Fruit fly (Drosophila melanogaster) whole organism, embryonic: ENCODE data around the gene CG43880.

Experiments used
- ATbp ChIP-seq: fragments of 200-800 bp; sonication (Bioruptor generic); optimal IDR thresholded peaks from 2 replicates; lab custom pipeline; 2017; ENCODE audit warnings: missing biosample characterization, mild to moderate bottlenecking, missing genetic modification characterization, missing genetic modification reagents
- Abd-B ChIP-seq: fragments of 200-800 bp; sonication (Bioruptor generic); optimal IDR thresholded peaks from 2 replicates; lab custom pipeline; 2018; ENCODE audit warnings: missing biosample characterization, mild to moderate bottlenecking, missing genetic modification characterization, moderate library complexity
- Antp ChIP-seq: fragments of 200-800 bp; sonication (Bioruptor generic); optimal IDR thresholded peaks from 3 replicates; lab custom pipeline; 2016; ENCODE audit warnings: missing biosample characterization, missing genetic modification characterization
- Atf6 ChIP-seq: fragments of 200-800 bp; sonication (Bioruptor generic); IDR thresholded peaks from 2 replicates; pipeline ENCODE4 v1.3.6; 2022; ENCODE audit warnings: missing biosample characterization, missing genetic modification characterization
- CG10431 ChIP-seq: fragments of 200-800 bp; sonication (Bioruptor generic); optimal IDR thresholded peaks from 3 replicates; lab custom pipeline; 2018; ENCODE audit warnings: missing biosample characterization, mild to moderate bottlenecking, missing genetic modification characterization
- CG10654 ChIP-seq: fragments of 200-800 bp; sonication (Bioruptor generic); optimal IDR thresholded peaks from 2 replicates; lab custom pipeline; 2016; ENCODE audit warnings: missing biosample characterization, missing genetic modification characterization
- CG11504 ChIP-seq: fragments of 200-800 bp; sonication (Bioruptor generic); optimal IDR thresholded peaks from 3 replicates; lab custom pipeline; 2019; ENCODE audit warnings: missing biosample characterization, mild to moderate bottlenecking, missing genetic modification characterization, moderate library complexity
- CG11723 ChIP-seq: fragments of 200-800 bp; sonication (Bioruptor generic); optimal IDR thresholded peaks from 2 replicates; lab custom pipeline; 2017; ENCODE audit warnings: missing biosample characterization, mild to moderate bottlenecking, missing genetic modification characterization
- CG1233 ChIP-seq: fragments of 200-800 bp; sonication (Bioruptor generic); optimal IDR thresholded peaks from 4 replicates; lab custom pipeline; 2018; ENCODE audit warnings: missing biosample characterization, mild to moderate bottlenecking, missing genetic modification characterization
- CG12391 ChIP-seq: fragments of 200-800 bp; sonication (Bioruptor generic); optimal IDR thresholded peaks from 3 replicates; lab custom pipeline; 2018; ENCODE audit warnings: missing biosample characterization, mild to moderate bottlenecking, missing genetic modification characterization, moderate library complexity
- CG15011 ChIP-seq: fragments of 200-800 bp; sonication (Bioruptor generic); optimal IDR thresholded peaks from 3 replicates; lab custom pipeline; 2018; ENCODE audit warnings: missing biosample characterization, mild to moderate bottlenecking, missing genetic modification characterization
- CG17802 ChIP-seq: fragments of 200-800 bp; sonication (Bioruptor generic); optimal IDR thresholded peaks from 2 replicates; lab custom pipeline; 2018; ENCODE audit warnings: missing biosample characterization, mild to moderate bottlenecking, missing genetic modification characterization, moderate library complexity
- CG17829 ChIP-seq: fragments of 200-800 bp; optimal IDR thresholded peaks from 2 replicates; lab custom pipeline; 2019; ENCODE audit warnings: missing biosample characterization, mild to moderate bottlenecking, missing genetic modification characterization, moderate library complexity
- CG1832 ChIP-seq: fragments of 200-800 bp; sonication (Bioruptor generic); optimal IDR thresholded peaks from 2 replicates; lab custom pipeline; 2017; ENCODE audit warnings: missing biosample characterization, mild to moderate bottlenecking, missing genetic modification characterization, inconsistent platforms
- CG2199 ChIP-seq: fragments of 200-800 bp; sonication (Bioruptor generic); IDR thresholded peaks from 3 replicates; pipeline ENCODE4 v1.3.6; 2022; ENCODE audit warnings: missing biosample characterization, missing genetic modification characterization
- CG2678 ChIP-seq: fragments of 200-800 bp; sonication (Bioruptor generic); optimal IDR thresholded peaks from 3 replicates; lab custom pipeline; 2019; ENCODE audit warnings: missing biosample characterization, mild to moderate bottlenecking, missing genetic modification characterization, moderate library complexity
- CG34422 ChIP-seq: fragments of 200-800 bp; sonication (Bioruptor generic); IDR thresholded peaks from 3 replicates; pipeline ENCODE4 v1.3.6; 2022; ENCODE audit warnings: missing biosample characterization, missing genetic modification characterization
- CG7372 ChIP-seq: fragments of 200-800 bp; sonication (Bioruptor generic); IDR thresholded peaks from 2 replicates; pipeline ENCODE4 v1.3.6; 2022; ENCODE audit warnings: missing biosample characterization, missing genetic modification characterization
- CG7556 ChIP-seq: fragments of 200-800 bp; sonication (Bioruptor generic); optimal IDR thresholded peaks from 2 replicates; lab custom pipeline; 2017; ENCODE audit warnings: missing biosample characterization, mild to moderate bottlenecking, missing genetic modification characterization
- CG8924 ChIP-seq: fragments of 200-800 bp; optimal IDR thresholded peaks from 3 replicates; lab custom pipeline; 2019; ENCODE audit warnings: missing biosample characterization, mild to moderate bottlenecking, missing genetic modification characterization, moderate library complexity
- CG8944 ChIP-seq: fragments of 200-800 bp; sonication (Bioruptor generic); optimal IDR thresholded peaks from 3 replicates; lab custom pipeline; 2016; ENCODE audit warnings: missing biosample characterization, missing genetic modification characterization
- CG9437 ChIP-seq: fragments of 200-800 bp; sonication (Bioruptor generic); optimal IDR thresholded peaks from 2 replicates; lab custom pipeline; 2018; ENCODE audit warnings: missing biosample characterization, mild to moderate bottlenecking, missing genetic modification characterization
- Camta ChIP-seq: fragments of 200-800 bp; sonication (Bioruptor generic); optimal IDR thresholded peaks from 2 replicates; lab custom pipeline; 2016; ENCODE audit warnings: missing biosample characterization, missing genetic modification characterization
- Dad ChIP-seq: fragments of 200-800 bp; sonication (Bioruptor generic); optimal IDR thresholded peaks from 3 replicates; lab custom pipeline; 2016; ENCODE audit warnings: missing biosample characterization, missing genetic modification characterization
- E2f1 ChIP-seq: fragments of 200-800 bp; sonication (Bioruptor generic); IDR thresholded peaks from 2 replicates; pipeline ENCODE4 v1.3.6; 2022; ENCODE audit warnings: missing biosample characterization, missing genetic modification characterization
- Fer2 ChIP-seq: fragments of 200-800 bp; sonication (Bioruptor generic); optimal IDR thresholded peaks from 2 replicates; lab custom pipeline; 2018; ENCODE audit warnings: missing biosample characterization, mild to moderate bottlenecking, missing genetic modification characterization, moderate library complexity
- Fer3 ChIP-seq: fragments of 200-800 bp; sonication (Bioruptor generic); optimal IDR thresholded peaks from 2 replicates; lab custom pipeline; 2018; ENCODE audit warnings: missing biosample characterization, mild to moderate bottlenecking, missing genetic modification characterization, moderate library complexity
- Hr51 ChIP-seq, 2 experiments: fragments of 200-800 bp; sonication (Bioruptor generic); optimal IDR thresholded peaks; 2 replicates in 1 of 2; 3 replicates in 1 of 2; lab custom pipeline; 2016 to 2018; ENCODE audit warnings: missing biosample characterization in 2 of 2, missing genetic modification characterization in 2 of 2, mild to moderate bottlenecking in 1 of 2, moderate library complexity in 1 of 2
- Lim3 ChIP-seq: fragments of 200-800 bp; sonication (Bioruptor generic); IDR thresholded peaks from 2 replicates; pipeline ENCODE4 v1.3.6; 2022; ENCODE audit warnings: missing biosample characterization, missing genetic modification characterization
- Med ChIP-seq: fragments of 200-800 bp; sonication (Bioruptor generic); peaks from one replicate; lab custom pipeline; 2016; ENCODE audit warnings: missing biosample characterization, missing genetic modification characterization, mild to moderate bottlenecking, inconsistent platforms, moderate library complexity
- Nf-YB ChIP-seq: fragments of 200-800 bp; sonication (Bioruptor generic); optimal IDR thresholded peaks from 3 replicates; lab custom pipeline; 2019; ENCODE audit warnings: missing biosample characterization, mild to moderate bottlenecking, missing genetic modification characterization, moderate library complexity
- Poxn ChIP-seq: fragments of 200-800 bp; sonication (Bioruptor generic); IDR thresholded peaks from 2 replicates; pipeline ENCODE4 v1.3.6; 2022; ENCODE audit warnings: missing biosample characterization, missing genetic modification characterization
- Sin3A ChIP-seq: fragments of >200 bp; optimal IDR thresholded peaks from 2 replicates; lab custom pipeline; 2018
- Sox100B ChIP-seq: fragments of 200-800 bp; sonication (Bioruptor generic); optimal IDR thresholded peaks from 3 replicates; lab custom pipeline; 2018; ENCODE audit warnings: missing biosample characterization, mild to moderate bottlenecking, missing genetic modification characterization
- Sox102F ChIP-seq: fragments of 200-800 bp; sonication (Bioruptor generic); optimal IDR thresholded peaks from 2 replicates; lab custom pipeline; 2018; ENCODE audit warnings: missing biosample characterization, mild to moderate bottlenecking, missing genetic modification characterization, moderate library complexity
- Sry-δ ChIP-seq: fragments of 200-800 bp; sonication (Bioruptor generic); optimal IDR thresholded peaks from 2 replicates; lab custom pipeline; 2016; ENCODE audit warnings: missing biosample characterization, missing genetic modification characterization
- Ssrp ChIP-seq: fragments of 200-800 bp; sonication (Bioruptor generic); optimal IDR thresholded peaks from 2 replicates; lab custom pipeline; 2018; ENCODE audit warnings: missing biosample characterization, mild to moderate bottlenecking, missing genetic modification characterization, moderate library complexity
- Vsx1 ChIP-seq: fragments of 200-800 bp; sonication (Bioruptor generic); optimal IDR thresholded peaks from 2 replicates; lab custom pipeline; 2017; ENCODE audit warnings: missing biosample characterization, mild to moderate bottlenecking, missing genetic modification characterization, missing genetic modification reagents
- bigmax ChIP-seq: fragments of 200-800 bp; sonication (Bioruptor generic); optimal IDR thresholded peaks from 2 replicates; lab custom pipeline; 2018; ENCODE audit warnings: missing biosample characterization, mild to moderate bottlenecking, missing genetic modification characterization
- crc ChIP-seq: fragments of 200-800 bp; sonication (Bioruptor generic); optimal IDR thresholded peaks from 2 replicates; lab custom pipeline; 2016; ENCODE audit warnings: missing biosample characterization, missing genetic modification characterization
- ewg ChIP-seq: fragments of 200-800 bp; sonication (Bioruptor generic); optimal IDR thresholded peaks from 3 replicates; lab custom pipeline; 2017; ENCODE audit warnings: mild to moderate bottlenecking, missing biosample characterization, missing genetic modification reagents, missing genetic modification characterization
- fd64A ChIP-seq: fragments of 200-800 bp; sonication (Bioruptor generic); optimal IDR thresholded peaks from 3 replicates; lab custom pipeline; 2018; ENCODE audit warnings: missing biosample characterization, mild to moderate bottlenecking, missing genetic modification characterization
- gcm ChIP-seq: fragments of 200-800 bp; sonication (Bioruptor generic); optimal IDR thresholded peaks from 2 replicates; lab custom pipeline; 2019; ENCODE audit warnings: missing biosample characterization, mild to moderate bottlenecking, missing genetic modification characterization, moderate library complexity
- ind ChIP-seq: fragments of 200-800 bp; sonication (Bioruptor generic); optimal IDR thresholded peaks from 3 replicates; lab custom pipeline; 2016; ENCODE audit warnings: missing biosample characterization, missing genetic modification characterization
- klu ChIP-seq: fragments of 200-800 bp; sonication (Bioruptor generic); IDR thresholded peaks from 2 replicates; pipeline ENCODE4 v1.3.6; 2022; ENCODE audit warnings: missing biosample characterization, missing genetic modification characterization
- kni ChIP-seq: fragments of 200-800 bp; sonication (Bioruptor generic); optimal IDR thresholded peaks from 3 replicates; lab custom pipeline; 2017; ENCODE audit warnings: mild to moderate bottlenecking, missing biosample characterization, missing genetic modification reagents, missing genetic modification characterization
- oc ChIP-seq: fragments of 200-800 bp; sonication (Bioruptor generic); optimal IDR thresholded peaks from 2 replicates; lab custom pipeline; 2018; ENCODE audit warnings: missing biosample characterization, mild to moderate bottlenecking, missing genetic modification characterization, moderate library complexity
- seq ChIP-seq: fragments of 200-800 bp; sonication (Bioruptor generic); IDR thresholded peaks from 2 replicates; pipeline ENCODE4 v1.3.6; 2022; ENCODE audit warnings: missing biosample characterization, missing genetic modification characterization
- twi ChIP-seq: fragments of 200-800 bp; optimal IDR thresholded peaks from 2 replicates; lab custom pipeline; 2019; ENCODE audit warnings: missing biosample characterization, mild to moderate bottlenecking, missing genetic modification characterization, moderate library complexity

Gene CG43880

dm6 chr3L:7954967-7955366 lies 8.8 kb upstream of the CG43880 start (continued):
- TF ChIP-seq bigmax (GFP tag; lab: Kevin White, UChicago) (no peak), Med (peak; percentile 20), Dad (GFP tag; lab: Kevin White, UChicago) (no peak), CG17802 (no peak), Fer2 (no peak), CG2678 (tag; lab: Kevin White, UChicago) (no peak), Sin3A (lab: Kevin White, UChicago) (no peak), CG11504 (tag; lab: Kevin White, UChicago) (no peak), oc (tag; lab: Kevin White, UChicago) (peak; percentile 12), Antp (no peak), CG10654 (GFP tag; lab: Kevin White, UChicago) (no peak), CG34422 (GFP tag; lab: Robert Waterston, UW) (no peak), Sox102F (GFP tag; lab: Kevin White, UChicago) (no peak), ATbp (GFP tag; lab: Kevin White, UChicago) (no peak), CG11723 (no peak), CG17829 (tag; lab: Kevin White, UChicago) (no peak), Ssrp (tag; lab: Kevin White, UChicago) (no peak), crc (GFP tag; lab: Kevin White, UChicago) (no peak), ind (no peak), gcm (GFP tag; lab: Kevin White, UChicago) (peak; percentile 66), CG10431 (GFP tag; lab: Kevin White, UChicago) (no peak), Fer3 (tag; lab: Kevin White, UChicago) (no peak), ewg (GFP tag; lab: Kevin White, UChicago) (no peak), CG1233 (GFP tag; lab: Kevin White, UChicago) (no peak), Poxn (GFP tag; lab: Robert Waterston, UW) (no peak), Sry-δ (GFP tag; lab: Kevin White, UChicago) (no peak), Vsx1 (GFP tag; lab: Kevin White, UChicago) (no peak), Abd-B (GFP tag; lab: Kevin White, UChicago) (no peak), CG1832 (no peak), CG7556 (no peak), Lim3 (GFP tag; lab: Robert Waterston, UW) (peak; percentile 39; the same call in 1 of the 2 replicates), fd64A (GFP tag; lab: Kevin White, UChicago) (no peak), CG15011 (no peak), CG12391 (tag; lab: Kevin White, UChicago) (no peak), Nf-YB (GFP tag; lab: Kevin White, UChicago) (peak; percentile 71), Camta (GFP tag; lab: Kevin White, UChicago) (no peak), Hr51 (GFP tag; optimal IDR thresholded peaks at IDR 0.05; lab: Kevin White, UChicago) (peak in 1 of 2 experiments; percentile 12), twi (tag; lab: Kevin White, UChicago) (no peak), CG9437 (GFP tag; lab: Kevin White, UChicago) (no peak), kni (GFP tag; lab: Kevin White, UChicago) (peak; percentile 34), klu (GFP tag; lab: Robert Waterston, UW) (no peak), seq (peak; percentile 62; the same call in 1 of the 2 replicates), CG8924 (tag; lab: Kevin White, UChicago) (no peak), CG2199 (0 out of 3 replicates have a peak, but pooled peaks have one; percentile 13), Atf6 (GFP tag; lab: Robert Waterston, UW) (no peak), Sox100B (GFP tag; lab: Kevin White, UChicago) (no peak), CG8944 (GFP tag; lab: Kevin White, UChicago) (no peak), CG7372 (GFP tag; lab: Robert Waterston, UW) (no peak), E2f1 (GFP tag; lab: Robert Waterston, UW) (no peak)
- TF ChIP-seq, all 482 proteins: peak for 19
